Fruit fly (Drosophila melanogaster) whole organism, pupa: Measurements from ENCODE around the gene CG4830.

ENCODE experiments used
- CG14655 ChIP-seq: fragments of 200-800 bp; sonication (Bioruptor generic); optimal IDR thresholded peaks from 3 replicates; lab custom pipeline; 2017; ENCODE audit warnings: mild to moderate bottlenecking, missing biosample characterization, missing genetic modification reagents, missing genetic modification characterization
- CG17806 ChIP-seq: fragments of 200-800 bp; sonication (Bioruptor generic); optimal IDR thresholded peaks from 2 replicates; lab custom pipeline; 2018; ENCODE audit warnings: missing biosample characterization, mild to moderate bottlenecking, missing genetic modification characterization, moderate library complexity
- CG32121 ChIP-seq: fragments of 200-800 bp; sonication (Bioruptor generic); IDR thresholded peaks from 2 replicates; pipeline ENCODE4 v1.3.6; 2022; ENCODE audit warnings: missing biosample characterization, missing genetic modification characterization
- CG34367 ChIP-seq: fragments of 200-800 bp; sonication (Bioruptor generic); optimal IDR thresholded peaks from 2 replicates; lab custom pipeline; 2018; ENCODE audit warnings: missing biosample characterization, mild to moderate bottlenecking, missing genetic modification characterization
- CG4496 ChIP-seq: fragments of 200-800 bp; sonication (Bioruptor generic); IDR thresholded peaks from 3 replicates; pipeline ENCODE4 v1.3.6; 2022; ENCODE audit warnings: missing biosample characterization, missing genetic modification characterization
- CG8159 ChIP-seq: fragments of 200-800 bp; sonication (Bioruptor generic); optimal IDR thresholded peaks from 3 replicates; lab custom pipeline; 2018; ENCODE audit warnings: missing biosample characterization, mild to moderate bottlenecking, missing genetic modification characterization, moderate library complexity
- EcR ChIP-seq: fragments of 200-800 bp; sonication (Bioruptor generic); optimal IDR thresholded peaks from 3 replicates; lab custom pipeline; 2019; ENCODE audit warnings: missing biosample characterization, missing genetic modification characterization, mild to moderate bottlenecking, moderate library complexity, missing genetic modification reagents
- Ets98B ChIP-seq: fragments of 200-800 bp; sonication (Bioruptor generic); IDR thresholded peaks from 2 replicates; pipeline ENCODE4 v1.3.6; 2022; ENCODE audit warnings: missing biosample characterization, missing genetic modification characterization
- Pif1A ChIP-seq: fragments of 200-800 bp; sonication (Bioruptor generic); optimal IDR thresholded peaks from 3 replicates; lab custom pipeline; 2016; ENCODE audit warnings: missing biosample characterization, missing genetic modification characterization
- Pif1B ChIP-seq: fragments of 200-800 bp; sonication (Bioruptor generic); optimal IDR thresholded peaks from 3 replicates; lab custom pipeline; 2016; ENCODE audit warnings: missing biosample characterization, missing genetic modification characterization
- Snoo ChIP-seq: fragments of 200-800 bp; sonication (Bioruptor generic); optimal IDR thresholded peaks from 3 replicates; lab custom pipeline; 2017; ENCODE audit warnings: missing biosample characterization, mild to moderate bottlenecking, missing genetic modification characterization, inconsistent platforms
- fd96Ca ChIP-seq: fragments of 200-800 bp; sonication (Bioruptor generic); IDR thresholded peaks from 3 replicates; pipeline ENCODE4 v1.3.6; 2022; ENCODE audit warnings: missing biosample characterization, missing genetic modification characterization
- rn ChIP-seq: fragments of 200-800 bp; sonication (Bioruptor generic); IDR thresholded peaks from 2 replicates; pipeline ENCODE4 v1.3.6; 2022; ENCODE audit warnings: missing biosample characterization, missing genetic modification characterization

DNA sequence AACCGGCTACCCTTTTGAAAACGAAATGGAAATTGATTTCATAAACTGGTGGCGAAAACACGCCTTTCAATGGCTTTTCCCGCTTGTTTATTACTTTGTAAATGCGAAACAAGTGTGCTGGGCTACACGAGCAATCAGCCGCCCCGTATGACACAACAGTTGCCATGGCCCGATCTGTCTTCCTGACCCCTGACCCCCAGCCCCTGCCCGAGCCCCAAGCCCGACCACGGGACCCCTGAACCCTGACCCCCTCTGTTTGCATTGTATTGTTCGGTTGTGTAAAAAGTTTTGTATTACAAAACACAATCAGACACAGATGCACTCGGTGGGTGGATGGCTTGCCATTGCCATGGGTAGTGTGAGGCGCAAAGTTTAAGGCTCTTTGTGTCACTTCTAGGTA lies 24.5 kb downstream of the CG4830 start:
- TF ChIP-seq Ets98B (GFP tag; lab: Robert Waterston, UW), result no peak
- TF ChIP-seq EcR (GFP tag; lab: Kevin White, UChicago), result no peak
- TF ChIP-seq CG17806, result no peak
- no peak for TF ChIP-seq Snoo (tag; lab: Kevin White, UChicago)
- TF ChIP-seq fd96Ca (GFP tag; lab: Robert Waterston, UW), result no peak
- TF ChIP-seq CG14655 (GFP tag; lab: Kevin White, UChicago), result no peak
- TF ChIP-seq Pif1B (GFP tag; lab: Kevin White, UChicago), result no peak
- TF ChIP-seq CG8159 (tag; lab: Kevin White, UChicago), result no peak
- TF ChIP-seq CG34367, result no peak
- TF ChIP-seq Pif1A (GFP tag; lab: Kevin White, UChicago), result no peak
- TF ChIP-seq CG32121 (GFP tag; lab: Robert Waterston, UW), result no peak
- no peak for TF ChIP-seq CG4496 (GFP tag; lab: Robert Waterston, UW)
- no peak for TF ChIP-seq rn
